Worm (Caenorhabditis elegans) whole organism, L3 larva: ENCODE measurements around the gene abhd-14.
A peak's percentile ranks its signal among the peaks of the same experiment; 100 is the strongest.

Experiments
- ZK546.5 ChIP-seq: sonication (generic microtip); optimal IDR thresholded peaks from 2 replicates; lab custom pipeline; 2017; ENCODE audit warnings: missing biosample characterization, missing genetic modification characterization
- aly-2 ChIP-seq: fragments of 150-350 bp; optimal IDR thresholded peaks from 2 replicates; lab custom pipeline; 2014; ENCODE audit warnings: missing biosample characterization, missing genetic modification characterization
- ama-1 ChIP-seq: fragments of 150-350 bp; optimal IDR thresholded peaks from 2 replicates; lab custom pipeline; 2018
- ceh-16 ChIP-seq: sonication (generic microtip); optimal IDR thresholded peaks from 2 replicates; lab custom pipeline; 2017; ENCODE audit warnings: missing biosample characterization, missing genetic modification characterization
- ceh-28 ChIP-seq: fragments of 150-350 bp; optimal IDR thresholded peaks from 2 replicates; lab custom pipeline; 2014; ENCODE audit warnings: missing biosample characterization, missing genetic modification reagents, missing genetic modification characterization
- ceh-82 ChIP-seq: fragments of 150-350 bp; optimal IDR thresholded peaks from 2 replicates; lab custom pipeline; 2014; ENCODE audit warnings: missing biosample characterization, missing genetic modification characterization
- ceh-9 ChIP-seq: sonication (generic microtip); optimal IDR thresholded peaks from 2 replicates; lab custom pipeline; 2018; ENCODE audit warnings: missing biosample characterization, missing genetic modification characterization
- daf-12 ChIP-seq: fragments of 150-350 bp; optimal IDR thresholded peaks from 2 replicates; lab custom pipeline; 2014; ENCODE audit warnings: missing biosample characterization, missing genetic modification reagents, missing genetic modification characterization
- egl-27 ChIP-seq: sonication (generic microtip); optimal IDR thresholded peaks from 4 replicates; lab custom pipeline; 2017; ENCODE audit warnings: missing biosample characterization, missing genetic modification reagents, missing genetic modification characterization
- elt-2 ChIP-seq: sonication (generic microtip); optimal IDR thresholded peaks from 2 replicates; lab custom pipeline; 2016; ENCODE audit warnings: missing genetic modification reagents, mild to moderate bottlenecking, missing genetic modification characterization, missing compliant biosample characterization
- elt-3 ChIP-seq, 3 experiments: fragments of 150-350 bp in 1 of 3; sonication (generic microtip) in 2 of 3; optimal IDR thresholded peaks; 2 replicates in 2 of 3; 4 replicates in 1 of 3; lab custom pipeline; 2014 to 2017; ENCODE audit warnings: missing biosample characterization in 3 of 3, missing genetic modification characterization in 3 of 3
- eor-1 ChIP-seq, 2 experiments: fragments of 150-350 bp; optimal IDR thresholded peaks; 2 replicates each; lab custom pipeline; 2014 to 2018; ENCODE audit warnings: missing biosample characterization in 2 of 2, missing genetic modification characterization in 2 of 2
- fkh-10 ChIP-seq: sonication (generic microtip); optimal IDR thresholded peaks from 2 replicates; lab custom pipeline; 2017; ENCODE audit warnings: missing biosample characterization, missing genetic modification reagents, missing genetic modification characterization
- fkh-2 ChIP-seq: fragments of 150-350 bp; optimal IDR thresholded peaks from 2 replicates; lab custom pipeline; 2014; ENCODE audit warnings: missing biosample characterization, missing genetic modification reagents, missing genetic modification characterization
- fos-1 ChIP-seq: fragments of 150-350 bp; optimal IDR thresholded peaks from 2 replicates; lab custom pipeline; 2014; ENCODE audit warnings: missing biosample characterization, missing genetic modification characterization
- hmg-11 ChIP-seq: sonication (generic microtip); optimal IDR thresholded peaks from 2 replicates; lab custom pipeline; 2016; ENCODE audit warnings: missing genetic modification characterization, missing compliant biosample characterization
- jun-1 ChIP-seq: fragments of 150-350 bp; optimal IDR thresholded peaks from 2 replicates; lab custom pipeline; 2014; ENCODE audit warnings: missing biosample characterization, missing genetic modification reagents, missing genetic modification characterization
- lin-15B ChIP-seq: fragments of 150-350 bp; optimal IDR thresholded peaks from 2 replicates; lab custom pipeline; 2014; ENCODE audit warnings: missing biosample characterization, missing genetic modification characterization
- lin-39 ChIP-seq: fragments of 150-350 bp; optimal IDR thresholded peaks from 2 replicates; lab custom pipeline; 2018; ENCODE audit warnings: missing biosample characterization, missing genetic modification reagents, missing genetic modification characterization
- lsy-12 ChIP-seq: sonication (generic microtip); optimal IDR thresholded peaks from 2 replicates; lab custom pipeline; 2016; ENCODE audit warnings: mild to moderate bottlenecking, missing genetic modification characterization, missing compliant biosample characterization
- mdl-1 ChIP-seq: fragments of 150-350 bp; optimal IDR thresholded peaks from 2 replicates; lab custom pipeline; 2014; ENCODE audit warnings: missing biosample characterization, missing genetic modification characterization
- mml-1 ChIP-seq: fragments of 150-350 bp; sonication (generic microtip); optimal IDR thresholded peaks from 3 replicates; lab custom pipeline; 2014; ENCODE audit warnings: missing biosample characterization, missing genetic modification characterization
- nfya-1 ChIP-seq: sonication (generic microtip); optimal IDR thresholded peaks from 2 replicates; lab custom pipeline; 2017; ENCODE audit warnings: missing genetic modification characterization, mild to moderate bottlenecking, missing compliant biosample characterization, antibody characterized with exemption, moderate library complexity; ENCODE audit not compliant: insufficient read depth
- nhr-11 ChIP-seq: fragments of 150-350 bp; optimal IDR thresholded peaks from 2 replicates; lab custom pipeline; 2014; ENCODE audit warnings: missing biosample characterization, missing genetic modification characterization
- nhr-23 ChIP-seq: fragments of 150-350 bp; optimal IDR thresholded peaks from 2 replicates; lab custom pipeline; 2014; ENCODE audit warnings: missing biosample characterization, missing genetic modification reagents, missing genetic modification characterization
- nhr-237 ChIP-seq: fragments of 150-350 bp; optimal IDR thresholded peaks from 2 replicates; lab custom pipeline; 2014; ENCODE audit warnings: missing biosample characterization, missing genetic modification characterization
- nhr-28 ChIP-seq: fragments of 150-350 bp; optimal IDR thresholded peaks from 2 replicates; lab custom pipeline; 2014; ENCODE audit warnings: missing biosample characterization, missing genetic modification characterization
- nhr-43 ChIP-seq: sonication (generic microtip); optimal IDR thresholded peaks from 2 replicates; lab custom pipeline; 2016; ENCODE audit warnings: mild to moderate bottlenecking, missing genetic modification characterization, missing compliant biosample characterization; ENCODE audit not compliant: poor library complexity, severe bottlenecking
- nhr-67 ChIP-seq: fragments of 150-350 bp; optimal IDR thresholded peaks from 2 replicates; lab custom pipeline; 2014; ENCODE audit warnings: missing biosample characterization, missing genetic modification characterization
- nhr-76 ChIP-seq: fragments of 150-350 bp; sonication (generic microtip); optimal IDR thresholded peaks from 5 replicates; lab custom pipeline; 2014; ENCODE audit warnings: missing biosample characterization, missing genetic modification characterization
- nhr-77 ChIP-seq: fragments of 150-350 bp; optimal IDR thresholded peaks from 2 replicates; lab custom pipeline; 2014; ENCODE audit warnings: missing biosample characterization, missing genetic modification characterization
- pha-4 ChIP-seq: fragments of 150-350 bp; optimal IDR thresholded peaks from 2 replicates; lab custom pipeline; 2014; ENCODE audit warnings: missing biosample characterization, missing genetic modification reagents, missing genetic modification characterization
- pqm-1 ChIP-seq: fragments of 150-350 bp; optimal IDR thresholded peaks from 2 replicates; lab custom pipeline; 2017; ENCODE audit warnings: missing biosample characterization, missing genetic modification characterization, inconsistent platforms
- sea-2 ChIP-seq: fragments of 150-350 bp; sonication (generic microtip); optimal IDR thresholded peaks from 4 replicates; lab custom pipeline; 2014; ENCODE audit warnings: missing biosample characterization, missing genetic modification reagents, missing genetic modification characterization
- skn-1 ChIP-seq: fragments of 150-350 bp; optimal IDR thresholded peaks from 2 replicates; lab custom pipeline; 2014; ENCODE audit warnings: missing biosample characterization, missing genetic modification characterization
- snpc-4 ChIP-seq: fragments of 150-350 bp; optimal IDR thresholded peaks from 2 replicates; lab custom pipeline; 2014; ENCODE audit warnings: missing biosample characterization, missing genetic modification characterization
- tbx-2 ChIP-seq: sonication (generic microtip); optimal IDR thresholded peaks from 2 replicates; lab custom pipeline; 2016; ENCODE audit warnings: mild to moderate bottlenecking, missing genetic modification characterization, missing compliant biosample characterization
- unc-39 ChIP-seq: sonication (generic microtip); optimal IDR thresholded peaks from 4 replicates; lab custom pipeline; 2017; ENCODE audit warnings: missing biosample characterization, missing genetic modification characterization
- zag-1 ChIP-seq: fragments of 150-350 bp; optimal IDR thresholded peaks from 2 replicates; lab custom pipeline; 2014; ENCODE audit warnings: missing biosample characterization, missing genetic modification characterization
- ztf-11 ChIP-seq: fragments of 150-350 bp; optimal IDR thresholded peaks from 2 replicates; lab custom pipeline; 2014; ENCODE audit warnings: missing biosample characterization, missing genetic modification characterization

abhd-14 gene

DNA sequence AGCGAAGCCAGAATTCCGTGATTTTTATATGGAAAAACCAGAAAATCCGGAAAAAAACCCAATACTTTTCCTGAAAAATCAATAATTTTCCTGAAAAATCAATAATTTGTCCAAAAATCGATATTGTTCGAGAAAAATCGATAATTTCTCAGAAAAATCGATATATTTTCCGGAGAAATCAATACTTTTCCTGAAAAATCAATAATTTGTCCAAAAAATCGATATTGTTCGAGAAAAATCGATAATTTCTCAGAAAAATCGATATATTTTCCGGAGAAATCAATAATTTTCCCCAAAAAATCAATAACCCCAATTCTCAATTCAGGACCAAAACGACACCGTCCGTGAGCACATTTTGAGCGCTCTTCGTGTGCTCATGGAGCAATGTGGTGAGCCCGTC lies 29.4 kb downstream of the abhd-14 start:
- TF ChIP-seq ztf-11 (no peak), ceh-28 (tag; lab: Kevin White, UChicago) (peak; percentile 97)

DNA sequence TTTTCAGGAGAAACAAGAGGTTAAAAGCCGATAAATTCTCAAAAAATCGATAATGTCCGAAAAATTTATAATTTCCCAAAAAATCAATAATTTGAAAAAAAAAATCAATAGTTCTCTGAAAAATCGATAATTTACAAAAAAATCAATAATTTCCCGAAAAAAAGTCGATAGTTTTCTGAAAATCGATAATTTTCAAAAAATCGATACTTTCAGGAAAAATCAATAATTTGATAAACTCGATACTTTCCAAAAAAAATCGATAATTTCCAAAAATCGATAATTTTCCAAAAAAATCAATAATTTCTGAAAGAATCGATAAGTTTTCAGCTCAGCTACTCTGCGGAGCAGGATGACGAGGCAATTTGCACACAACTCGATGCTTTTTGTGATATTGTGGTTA lies 30.2 kb downstream of the abhd-14 start:
- TF ChIP-seq ceh-28 (tag; lab: Kevin White, UChicago) (peak; percentile 99), egl-27 (no peak)

DNA sequence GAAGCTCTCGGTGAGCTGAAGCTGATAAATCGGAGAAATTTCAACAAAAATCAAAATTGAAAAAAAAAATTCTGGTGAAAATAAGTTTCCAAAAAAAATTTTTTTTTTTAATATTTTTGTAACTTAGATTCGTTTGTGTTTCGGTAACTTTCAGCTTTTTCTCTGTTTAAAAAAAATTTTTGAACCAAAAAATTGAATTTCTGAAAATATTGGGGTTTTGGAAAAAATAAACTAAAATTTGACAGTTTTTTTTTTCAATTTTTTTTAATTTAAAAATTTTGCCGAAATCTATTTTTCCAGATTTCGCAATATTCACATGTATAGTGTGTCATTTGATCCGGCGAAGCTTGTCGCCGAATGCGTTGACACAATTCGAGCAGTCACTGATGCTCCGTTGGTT lies 30.9 kb downstream of the abhd-14 start, which contains the start of gene Y55F3AM.5:
Y55F3AM.5 (plus strand) TSS at position 301 of the 400 bp plus-strand sequence.
- TF ChIP-seq ZK546.5 (tag; lab: Kevin White, UChicago), result no peak
- TF ChIP-seq nhr-28 (tag; lab: Kevin White, UChicago), result no peak
- no peak for TF ChIP-seq lsy-12 (tag; lab: Kevin White, UChicago)
- TF ChIP-seq nhr-11 (tag; lab: Kevin White, UChicago), result no peak
- TF ChIP-seq nhr-43, result no peak
- TF ChIP-seq, all 47 proteins: peak for 0

DNA sequence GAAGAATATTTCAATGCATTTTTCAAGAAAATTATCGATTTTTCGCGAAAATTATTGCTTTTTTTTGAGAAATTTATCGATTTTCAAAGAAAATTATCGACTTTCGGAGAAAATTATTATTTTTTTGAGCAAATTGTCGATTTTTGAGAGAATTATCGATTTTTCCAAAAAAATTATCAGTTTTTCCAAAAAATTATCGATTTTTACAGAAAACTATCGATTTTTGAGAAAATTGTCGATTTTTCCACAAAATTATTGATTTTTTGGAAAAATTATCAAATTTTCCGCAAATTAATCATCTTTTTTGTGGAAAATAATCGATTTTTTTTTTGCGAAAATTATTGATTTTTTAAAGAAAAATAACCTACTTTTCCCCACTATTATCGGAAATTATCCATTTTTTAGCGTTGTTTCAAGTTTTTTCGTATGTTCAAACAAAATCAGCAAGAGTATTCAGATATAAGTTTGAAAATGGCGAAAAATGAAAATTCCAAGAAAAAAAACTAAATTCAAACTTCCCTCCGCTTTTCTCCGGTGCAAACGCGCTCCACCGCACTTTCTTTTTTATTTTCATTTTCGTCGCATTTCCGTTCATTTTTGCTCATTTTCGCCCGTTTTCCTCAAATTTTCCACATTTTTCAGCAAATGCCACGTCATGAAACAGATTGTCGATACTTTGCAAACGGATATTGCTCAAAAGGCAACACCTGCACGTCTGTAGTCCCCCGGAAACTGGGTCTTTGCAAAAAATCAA lies 38.0 kb downstream of the abhd-14 start, which contains the start of gene lep-2:
lep-2 (plus strand) TSS at position 637 of the 754 bp plus-strand sequence.
- TF ChIP-seq nhr-23 (tag; lab: Kevin White, UChicago) (no peak), lin-15B (tag; lab: Kevin White, UChicago) (peak; percentile 40), ceh-28 (tag; lab: Kevin White, UChicago) (peak; percentile 96), nfya-1 (tag; lab: Kevin White, UChicago) (peak; percentile 4), lin-39 (tag; lab: Kevin White, UChicago) (no peak), ZK546.5 (tag; lab: Kevin White, UChicago) (no peak), fos-1 (no peak), tbx-2 (no peak), ceh-82 (no peak), nhr-76 (tag; lab: Kevin White, UChicago) (no peak), mml-1 (tag; lab: Kevin White, UChicago) (no peak), mdl-1 (tag; lab: Kevin White, UChicago) (no peak), ceh-16 (tag; lab: Kevin White, UChicago) (no peak), unc-39 (tag; lab: Kevin White, UChicago) (no peak)

DNA sequence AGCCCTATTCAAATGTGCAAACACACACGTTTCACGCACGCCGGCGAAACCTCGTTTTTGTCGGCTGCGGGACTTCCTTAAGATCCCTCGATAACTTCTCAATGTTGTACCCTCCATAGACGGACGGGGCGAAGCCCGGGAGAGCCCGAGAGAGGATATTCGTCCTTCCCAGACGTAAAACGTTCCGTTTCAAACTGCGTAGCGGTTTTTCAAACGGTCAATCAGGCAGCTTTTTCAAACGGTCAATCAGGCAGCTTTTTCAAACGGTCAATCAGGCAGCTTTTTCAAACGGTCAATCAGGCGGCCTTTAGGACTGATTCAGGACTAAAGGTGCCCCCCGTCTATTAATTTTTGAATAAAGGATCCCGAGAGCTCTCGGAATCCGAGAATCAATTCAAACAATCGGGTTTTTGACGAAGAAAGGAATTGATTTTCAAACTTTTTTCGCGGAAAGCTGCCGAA lies 38.6 kb downstream of the abhd-14 start:
- TF ChIP-seq nhr-77 (no peak), ama-1 (peak; percentile 92), pqm-1 (tag; lab: Kevin White, UChicago) (peak; percentile 25), ceh-9 (tag; lab: Kevin White, UChicago) (no peak), ztf-11 (no peak), eor-1 (tag; optimal IDR thresholded peaks at IDR 0.05; lab: Kevin White, UChicago) (no peak), ZK546.5 (tag; lab: Kevin White, UChicago) (no peak), jun-1 (tag; lab: Kevin White, UChicago) (no peak), ceh-16 (tag; lab: Kevin White, UChicago) (no peak), aly-2 (tag; lab: Kevin White, UChicago) (no peak), snpc-4 (peak; percentile 94), hmg-11 (tag; lab: Kevin White, UChicago) (no peak), mml-1 (tag; lab: Kevin White, UChicago) (no peak), zag-1 (tag; lab: Kevin White, UChicago) (no peak), nhr-28 (tag; lab: Kevin White, UChicago) (no peak), lin-39 (tag; lab: Kevin White, UChicago) (no peak), daf-12 (tag; lab: Kevin White, UChicago) (no peak), mdl-1 (tag; lab: Kevin White, UChicago) (no peak), nfya-1 (tag; lab: Kevin White, UChicago) (no peak), elt-2 (tag; lab: Kevin White, UChicago) (peak; percentile 3), nhr-67 (tag; lab: Kevin White, UChicago) (no peak), pha-4 (tag; lab: Kevin White, UChicago) (no peak), tbx-2 (no peak), skn-1 (tag; lab: Kevin White, UChicago) (no peak), unc-39 (tag; lab: Kevin White, UChicago) (no peak), nhr-237 (tag; lab: Kevin White, UChicago) (no peak), fkh-10 (GFP tag; lab: Kevin White, UChicago) (no peak), elt-3 (tag; optimal IDR thresholded peaks at IDR 0.05; lab: Kevin White, UChicago) (no peak), fos-1 (no peak), ceh-28 (tag; lab: Kevin White, UChicago) (no peak), nhr-43 (no peak), nhr-23 (tag; lab: Kevin White, UChicago) (no peak), sea-2 (GFP tag; lab: Kevin White, UChicago) (no peak), fkh-2 (tag; lab: Kevin White, UChicago) (no peak)
